Fruit fly (Drosophila melanogaster) whole organism, embryonic: ENCODE results near the gene CG31633.

Source experiments
- Abd-B ChIP-seq: fragments of 200-800 bp; sonication (Bioruptor generic); optimal IDR thresholded peaks from 2 replicates; lab custom pipeline; 2018; ENCODE audit warnings: missing biosample characterization, mild to moderate bottlenecking, missing genetic modification characterization, moderate library complexity
- Awh ChIP-seq: fragments of 200-800 bp; sonication (Bioruptor generic); IDR thresholded peaks from 2 replicates; pipeline ENCODE4, ENCODE4 v1.3.6; 2022; ENCODE audit warnings: missing biosample characterization, missing genetic modification characterization
- B-H1 ChIP-seq: fragments of 200-800 bp; sonication (Bioruptor generic); IDR thresholded peaks from 3 replicates; pipeline ENCODE4 v1.3.6; 2022; ENCODE audit warnings: missing biosample characterization, missing genetic modification characterization
- Bgb ChIP-seq: fragments of 200-800 bp; sonication (Bioruptor generic); IDR thresholded peaks from 2 replicates; pipeline ENCODE4 v1.3.6; 2022; ENCODE audit warnings: missing biosample characterization, missing genetic modification characterization; ENCODE audit not compliant: partially characterized antibody
- CG10209 ChIP-seq: fragments of 200-800 bp; sonication (Bioruptor generic); optimal IDR thresholded peaks from 3 replicates; lab custom pipeline; 2017; ENCODE audit warnings: missing biosample characterization, mild to moderate bottlenecking, missing genetic modification characterization, missing genetic modification reagents
- CG11093 ChIP-seq: fragments of 200-800 bp; sonication (Bioruptor generic); IDR thresholded peaks from 3 replicates; pipeline ENCODE4 v1.3.6; 2022; ENCODE audit warnings: missing biosample characterization, missing genetic modification characterization
- CG11695 ChIP-seq: fragments of 200-800 bp; sonication (Bioruptor generic); IDR thresholded peaks from 3 replicates; pipeline ENCODE4 v1.3.6; 2022; ENCODE audit warnings: missing biosample characterization, missing genetic modification characterization
- CG11696 ChIP-seq: fragments of 200-800 bp; sonication (Bioruptor generic); IDR thresholded peaks from 2 replicates; pipeline ENCODE4 v1.3.6; 2022; ENCODE audit warnings: missing biosample characterization, missing genetic modification characterization
- CG12659 ChIP-seq: fragments of 200-800 bp; sonication (Bioruptor generic); optimal IDR thresholded peaks from 3 replicates; lab custom pipeline; 2017; ENCODE audit warnings: mild to moderate bottlenecking, missing biosample characterization, missing genetic modification reagents, missing genetic modification characterization
- CG13287 ChIP-seq: fragments of 200-800 bp; sonication (Bioruptor generic); IDR thresholded peaks from 2 replicates; pipeline ENCODE4 v1.3.6; 2022; ENCODE audit warnings: missing biosample characterization, missing genetic modification characterization; ENCODE audit not compliant: partially characterized antibody
- CG14860 ChIP-seq: fragments of 200-800 bp; sonication (Bioruptor generic); IDR thresholded peaks from 3 replicates; pipeline ENCODE4 v1.3.6; 2022; ENCODE audit warnings: missing biosample characterization, missing genetic modification characterization; ENCODE audit not compliant: partially characterized antibody
- CG15011 ChIP-seq: fragments of 200-800 bp; sonication (Bioruptor generic); optimal IDR thresholded peaks from 3 replicates; lab custom pipeline; 2018; ENCODE audit warnings: missing biosample characterization, mild to moderate bottlenecking, missing genetic modification characterization
- CG16813 ChIP-seq: fragments of 200-800 bp; sonication (Bioruptor generic); IDR thresholded peaks from 3 replicates; pipeline ENCODE4 v1.3.6; 2022; ENCODE audit warnings: missing biosample characterization, missing genetic modification characterization; ENCODE audit not compliant: partially characterized antibody
- CG3163 ChIP-seq: fragments of 200-800 bp; sonication (Bioruptor generic); optimal IDR thresholded peaks from 3 replicates; lab custom pipeline; 2016; ENCODE audit warnings: missing biosample characterization, missing genetic modification characterization
- CG33213 ChIP-seq: fragments of 200-800 bp; sonication (Bioruptor generic); optimal IDR thresholded peaks from 3 replicates; lab custom pipeline; 2016; ENCODE audit warnings: missing biosample characterization, missing genetic modification characterization
- CG3407 ChIP-seq: fragments of 200-800 bp; sonication (Bioruptor generic); optimal IDR thresholded peaks from 2 replicates; lab custom pipeline; 2018; ENCODE audit warnings: missing biosample characterization, mild to moderate bottlenecking, missing genetic modification characterization
- CG34224 ChIP-seq: fragments of 200-800 bp; sonication (Bioruptor generic); IDR thresholded peaks from 3 replicates; pipeline ENCODE4 v1.3.6; 2022; ENCODE audit warnings: missing biosample characterization, missing genetic modification characterization; ENCODE audit not compliant: partially characterized antibody
- CG6272 ChIP-seq: fragments of 200-800 bp; sonication (Bioruptor generic); IDR thresholded peaks from 2 replicates; pipeline ENCODE4 v1.3.6; 2022; ENCODE audit warnings: missing biosample characterization, missing genetic modification characterization
- CG6683 ChIP-seq: fragments of 200-800 bp; sonication (Bioruptor generic); optimal IDR thresholded peaks from 2 replicates; lab custom pipeline; 2017; ENCODE audit warnings: missing biosample characterization, mild to moderate bottlenecking, missing genetic modification characterization, missing genetic modification reagents
- CG7745 ChIP-seq: fragments of 200-800 bp; sonication (Bioruptor generic); optimal IDR thresholded peaks from 2 replicates; lab custom pipeline; 2018; ENCODE audit warnings: missing biosample characterization, mild to moderate bottlenecking, missing genetic modification characterization, moderate library complexity
- Deaf1 ChIP-seq: fragments of 200-800 bp; optimal IDR thresholded peaks from 3 replicates; lab custom pipeline; 2019; ENCODE audit warnings: missing biosample characterization, mild to moderate bottlenecking, missing genetic modification characterization, moderate library complexity
- Dek ChIP-seq: fragments of 200-800 bp; sonication (Bioruptor generic); optimal IDR thresholded peaks from 3 replicates; lab custom pipeline; 2019; ENCODE audit warnings: missing biosample characterization, mild to moderate bottlenecking, missing genetic modification characterization, moderate library complexity
- HLH3B ChIP-seq: fragments of 200-800 bp; sonication (Bioruptor generic); IDR thresholded peaks from 2 replicates; pipeline ENCODE4 v1.3.6; 2022; ENCODE audit warnings: missing biosample characterization, missing genetic modification characterization
- HLH54F ChIP-seq: fragments of 200-800 bp; sonication (Bioruptor generic); optimal IDR thresholded peaks from 3 replicates; lab custom pipeline; 2016; ENCODE audit warnings: missing biosample characterization, missing genetic modification characterization
- HmgD ChIP-seq: fragments of 200-800 bp; sonication (Bioruptor generic); optimal IDR thresholded peaks from 3 replicates; lab custom pipeline; 2016; ENCODE audit warnings: missing biosample characterization, missing genetic modification characterization
- Jarid2 ChIP-seq: fragments of 200-800 bp; sonication (Bioruptor generic); optimal IDR thresholded peaks from 3 replicates; lab custom pipeline; 2017; ENCODE audit warnings: mild to moderate bottlenecking, missing biosample characterization, missing genetic modification reagents, missing genetic modification characterization
- MESR4 ChIP-seq: fragments of 200-800 bp; sonication (Bioruptor generic); optimal IDR thresholded peaks from 2 replicates; lab custom pipeline; 2018; ENCODE audit warnings: missing biosample characterization, mild to moderate bottlenecking, missing genetic modification characterization, moderate library complexity
- Myb ChIP-seq: fragments of 200-800 bp; sonication (Bioruptor generic); optimal IDR thresholded peaks from 2 replicates; lab custom pipeline; 2016; ENCODE audit warnings: missing biosample characterization, missing genetic modification characterization
- Neu2 ChIP-seq: fragments of 200-800 bp; sonication (Bioruptor generic); optimal IDR thresholded peaks from 3 replicates; lab custom pipeline; 2016; ENCODE audit warnings: missing biosample characterization, missing genetic modification characterization, borderline replicate concordance
- Oli ChIP-seq: fragments of 200-800 bp; sonication (Bioruptor generic); optimal IDR thresholded peaks from 2 replicates; lab custom pipeline; 2018; ENCODE audit warnings: missing biosample characterization, mild to moderate bottlenecking, missing genetic modification characterization, moderate library complexity
- Spps ChIP-seq: fragments of 200-800 bp; sonication (Bioruptor generic); optimal IDR thresholded peaks from 2 replicates; lab custom pipeline; 2018; ENCODE audit warnings: missing biosample characterization, mild to moderate bottlenecking, missing genetic modification characterization
- Sry-β ChIP-seq: fragments of 200-800 bp; sonication (Bioruptor generic); optimal IDR thresholded peaks from 2 replicates; lab custom pipeline; 2018; ENCODE audit warnings: missing biosample characterization, mild to moderate bottlenecking, missing genetic modification characterization, moderate library complexity
- Taf1 ChIP-seq: fragments of 200-800 bp; sonication (Bioruptor generic); IDR thresholded peaks from 2 replicates; pipeline ENCODE4 v1.3.6; 2022; ENCODE audit warnings: missing biosample characterization, missing genetic modification characterization
- ara ChIP-seq: fragments of 200-800 bp; sonication (Bioruptor generic); IDR thresholded peaks from 2 replicates; pipeline ENCODE4 v1.3.6; 2022; ENCODE audit warnings: missing biosample characterization, missing genetic modification characterization
- bbx ChIP-seq: fragments of 200-800 bp; sonication (Bioruptor generic); IDR thresholded peaks from 2 replicates; pipeline ENCODE4 v1.3.6; 2022; ENCODE audit warnings: missing biosample characterization, missing genetic modification characterization; ENCODE audit not compliant: partially characterized antibody
- bigmax ChIP-seq: fragments of 200-800 bp; sonication (Bioruptor generic); optimal IDR thresholded peaks from 2 replicates; lab custom pipeline; 2018; ENCODE audit warnings: missing biosample characterization, mild to moderate bottlenecking, missing genetic modification characterization
- br ChIP-seq: fragments of >200 bp; optimal IDR thresholded peaks from 2 replicates; lab custom pipeline; 2017
- ems ChIP-seq: fragments of 200-800 bp; sonication (Bioruptor generic); optimal IDR thresholded peaks from 3 replicates; lab custom pipeline; 2016; ENCODE audit warnings: missing biosample characterization, missing genetic modification characterization
- gcm ChIP-seq: fragments of 200-800 bp; sonication (Bioruptor generic); optimal IDR thresholded peaks from 2 replicates; lab custom pipeline; 2019; ENCODE audit warnings: missing biosample characterization, mild to moderate bottlenecking, missing genetic modification characterization, moderate library complexity
- gem ChIP-seq: fragments of 200-800 bp; sonication (Bioruptor generic); optimal IDR thresholded peaks from 2 replicates; lab custom pipeline; 2019; ENCODE audit warnings: missing biosample characterization, mild to moderate bottlenecking, missing genetic modification characterization, moderate library complexity
- lmd ChIP-seq: fragments of 200-800 bp; sonication (Bioruptor generic); IDR thresholded peaks from 2 replicates; pipeline ENCODE4 v1.3.6; 2022; ENCODE audit warnings: missing biosample characterization, missing genetic modification characterization
- nau ChIP-seq: fragments of 200-800 bp; sonication (Bioruptor generic); optimal IDR thresholded peaks from 3 replicates; lab custom pipeline; 2017; ENCODE audit warnings: missing biosample characterization, mild to moderate bottlenecking, missing genetic modification characterization, missing genetic modification reagents
- sc ChIP-seq, 3 experiments: fragments of >200 bp in 2 of 3; fragments of 200-800 bp in 1 of 3; sonication (Bioruptor generic) in 1 of 3; optimal IDR thresholded peaks; 2 replicates in 2 of 3; 3 replicates in 1 of 3; lab custom pipeline; 2017; ENCODE audit warnings: mild to moderate bottlenecking in 1 of 3, missing biosample characterization in 1 of 3, missing genetic modification characterization in 1 of 3, missing genetic modification reagents in 1 of 3
- tin ChIP-seq: fragments of 200-800 bp; sonication (Bioruptor generic); optimal IDR thresholded peaks from 3 replicates; lab custom pipeline; 2016; ENCODE audit warnings: missing biosample characterization, missing genetic modification characterization
- tll ChIP-seq, 2 experiments: fragments of 200-800 bp in 1 of 2; fragments of >200 bp in 1 of 2; sonication (Bioruptor generic) in 1 of 2; optimal IDR thresholded peaks; 2 replicates each; lab custom pipeline; 2017 to 2019; ENCODE audit warnings: missing biosample characterization in 2 of 2, missing genetic modification characterization in 2 of 2, mild to moderate bottlenecking in 1 of 2, moderate library complexity in 1 of 2
- wek ChIP-seq: fragments of 200-800 bp; sonication (Bioruptor generic); optimal IDR thresholded peaks from 3 replicates; lab custom pipeline; 2018; ENCODE audit warnings: missing biosample characterization, mild to moderate bottlenecking, missing genetic modification characterization, moderate library complexity

The CG31633 gene

dm6 chr2L:6683992-6684882 is 28.1 kb upstream of the CG31633 start, which contains the start of gene Nhe3 (continued):
- TF ChIP-seq Sry-β (GFP tag; lab: Kevin White, UChicago): no peak
- peak; percentile 77 for TF ChIP-seq Taf1 (GFP tag; lab: Robert Waterston, UW)
- TF ChIP-seq CG15011: peak; percentile 72
- TF ChIP-seq nau (GFP tag; lab: Kevin White, UChicago): peak; percentile 58
- peak; percentile 75 for TF ChIP-seq CG10209
- no peak for TF ChIP-seq CG7745 (tag; lab: Kevin White, UChicago)
- peak; percentile 62; the same call in 1 of the 3 replicates for TF ChIP-seq CG11695
- TF ChIP-seq CG3163 (GFP tag; lab: Kevin White, UChicago): peak; percentile 44
- TF ChIP-seq CG11696: 0 out of 2 replicates have a peak, but pooled peaks have one; percentile 30
- TF ChIP-seq CG3407: peak; percentile 39
- TF ChIP-seq Bgb: peak; percentile 60; the same call in 1 of the 2 replicates
- no peak for TF ChIP-seq sc (optimal IDR thresholded peaks at IDR 0.05; lab: Kevin White, UChicago)
- TF ChIP-seq sc (GFP tag; optimal IDR thresholded peaks at IDR 0.05; lab: Kevin White, UChicago): peak; percentile 57
- no peak for TF ChIP-seq Neu2 (GFP tag; lab: Kevin White, UChicago)
- TF ChIP-seq CG6272 (GFP tag; lab: Robert Waterston, UW): peak; percentile 83
- peak; percentile 83; the same call in 2 of the 3 replicates for TF ChIP-seq CG11093 (GFP tag; lab: Robert Waterston, UW)
- peak; percentile 85 for TF ChIP-seq HLH54F (GFP tag; lab: Kevin White, UChicago)
- peak; percentile 26 for TF ChIP-seq Deaf1 (tag; lab: Kevin White, UChicago)
- TF ChIP-seq ara (GFP tag; lab: Robert Waterston, UW): peak; percentile 78
- TF ChIP-seq CG14860 (GFP tag; lab: Robert Waterston, UW): peak; percentile 52; the same call in 2 of the 3 replicates
- TF ChIP-seq CG16813 (GFP tag; lab: Robert Waterston, UW): peak; percentile 59; the same call in 1 of the 3 replicates
- TF ChIP-seq gcm (GFP tag; lab: Kevin White, UChicago): peak; percentile 63
- peak; percentile 18 for TF ChIP-seq CG6683 (GFP tag; lab: Kevin White, UChicago)
- TF ChIP-seq HmgD (GFP tag; lab: Kevin White, UChicago): no peak
- TF ChIP-seq br (lab: Kevin White, UChicago): no peak
- TF ChIP-seq CG34224 (GFP tag; lab: Robert Waterston, UW): peak; percentile 46
- no peak for TF ChIP-seq bigmax (GFP tag; lab: Kevin White, UChicago)
- peak; percentile 68; the same call in 1 of the 3 replicates for TF ChIP-seq B-H1
- no peak for TF ChIP-seq tll (GFP tag; optimal IDR thresholded peaks at IDR 0.05; lab: Kevin White, UChicago)
- TF ChIP-seq Myb (GFP tag; lab: Kevin White, UChicago): peak; percentile 45
- peak; percentile 47; the same call in 1 of the 2 replicates for TF ChIP-seq CG13287 (GFP tag; lab: Robert Waterston, UW)
- TF ChIP-seq Dek (tag; lab: Kevin White, UChicago): peak; percentile 75
- TF ChIP-seq CG33213 (GFP tag; lab: Kevin White, UChicago): peak; percentile 42
- TF ChIP-seq ems (GFP tag; lab: Kevin White, UChicago): peak; percentile 87
- TF ChIP-seq wek (GFP tag; lab: Kevin White, UChicago): no peak
- TF ChIP-seq Abd-B (GFP tag; lab: Kevin White, UChicago): peak; percentile 74
- TF ChIP-seq Oli (tag; lab: Kevin White, UChicago): peak; percentile 77
- TF ChIP-seq HLH3B (GFP tag; lab: Robert Waterston, UW): peak; percentile 78
- TF ChIP-seq gem: peak; percentile 87
- TF ChIP-seq Awh (GFP tag; lab: Robert Waterston, UW): peak; percentile 76
- peak; percentile 85 for TF ChIP-seq lmd (GFP tag; lab: Robert Waterston, UW)
- TF ChIP-seq Spps (tag; lab: Kevin White, UChicago): peak; percentile 61
- peak; percentile 84 for TF ChIP-seq Jarid2 (GFP tag; lab: Kevin White, UChicago)
- TF ChIP-seq tin (GFP tag; lab: Kevin White, UChicago): peak; percentile 89
- peak; percentile 51; the same call in 1 of the 2 replicates for TF ChIP-seq bbx (GFP tag; lab: Robert Waterston, UW)
- peak; percentile 89 for TF ChIP-seq CG12659
- TF ChIP-seq MESR4 (GFP tag; lab: Kevin White, UChicago): peak; percentile 75
